Fruit fly (Drosophila melanogaster) whole organism, embryonic: ENCODE results near the gene UQCR-14L.

ENCODE experiments used
- B-H2 ChIP-seq: fragments of 200-800 bp; sonication (Bioruptor generic); optimal IDR thresholded peaks from 2 replicates; lab custom pipeline; 2018; ENCODE audit warnings: missing biosample characterization, mild to moderate bottlenecking, missing genetic modification characterization
- Bteb2 ChIP-seq: fragments of 200-800 bp; sonication (Bioruptor generic); optimal IDR thresholded peaks from 2 replicates; lab custom pipeline; 2016; ENCODE audit warnings: missing biosample characterization, missing genetic modification characterization
- C15 ChIP-seq: fragments of 200-800 bp; sonication (Bioruptor generic); IDR thresholded peaks from 3 replicates; pipeline ENCODE4 v1.3.6; 2022; ENCODE audit warnings: missing biosample characterization, missing genetic modification characterization
- CG10147 ChIP-seq: fragments of 200-800 bp; sonication (Bioruptor generic); optimal IDR thresholded peaks from 2 replicates; lab custom pipeline; 2019; ENCODE audit warnings: missing biosample characterization, mild to moderate bottlenecking, missing genetic modification characterization, moderate library complexity
- CG11723 ChIP-seq: fragments of 200-800 bp; sonication (Bioruptor generic); optimal IDR thresholded peaks from 2 replicates; lab custom pipeline; 2017; ENCODE audit warnings: missing biosample characterization, mild to moderate bottlenecking, missing genetic modification characterization
- CG13123 ChIP-seq: fragments of 200-800 bp; sonication (Bioruptor generic); optimal IDR thresholded peaks from 2 replicates; lab custom pipeline; 2016; ENCODE audit warnings: missing biosample characterization, missing genetic modification characterization
- CG13296 ChIP-seq: fragments of 200-800 bp; sonication (Bioruptor generic); optimal IDR thresholded peaks from 3 replicates; lab custom pipeline; 2018; ENCODE audit warnings: missing biosample characterization, mild to moderate bottlenecking, missing genetic modification characterization
- CG13894 ChIP-seq: fragments of 200-800 bp; sonication (Bioruptor generic); optimal IDR thresholded peaks from 3 replicates; lab custom pipeline; 2018; ENCODE audit warnings: missing biosample characterization, mild to moderate bottlenecking, missing genetic modification characterization, moderate library complexity
- CG17328 ChIP-seq: fragments of 200-800 bp; sonication (Bioruptor generic); IDR thresholded peaks from 2 replicates; pipeline ENCODE4 v1.3.6; 2022; ENCODE audit warnings: missing biosample characterization, missing genetic modification characterization
- CG18599 ChIP-seq: fragments of 200-800 bp; sonication (Bioruptor generic); optimal IDR thresholded peaks from 3 replicates; lab custom pipeline; 2017; ENCODE audit warnings: missing biosample characterization, missing genetic modification characterization, mild to moderate bottlenecking, moderate library complexity, missing genetic modification reagents
- CG30431 ChIP-seq: fragments of 200-800 bp; sonication (Bioruptor generic); optimal IDR thresholded peaks from 2 replicates; lab custom pipeline; 2017; ENCODE audit warnings: missing biosample characterization, missing genetic modification characterization
- CG34376 ChIP-seq: fragments of 200-800 bp; sonication (Bioruptor generic); optimal IDR thresholded peaks from 2 replicates; lab custom pipeline; 2018; ENCODE audit warnings: missing biosample characterization, mild to moderate bottlenecking, missing genetic modification characterization
- CG3838 ChIP-seq: fragments of 200-800 bp; sonication (Bioruptor generic); optimal IDR thresholded peaks from 3 replicates; lab custom pipeline; 2016; ENCODE audit warnings: missing biosample characterization, missing genetic modification characterization
- CG4282 ChIP-seq: fragments of 200-800 bp; sonication (Bioruptor generic); optimal IDR thresholded peaks from 2 replicates; lab custom pipeline; 2016; ENCODE audit warnings: missing biosample characterization, missing genetic modification characterization
- CG6854 ChIP-seq: fragments of 200-800 bp; sonication (Bioruptor generic); optimal IDR thresholded peaks from 3 replicates; lab custom pipeline; 2017; ENCODE audit warnings: missing biosample characterization, mild to moderate bottlenecking, missing genetic modification characterization
- CG8089 ChIP-seq: fragments of 200-800 bp; sonication (Bioruptor generic); optimal IDR thresholded peaks from 3 replicates; lab custom pipeline; 2016; ENCODE audit warnings: missing biosample characterization, missing genetic modification characterization
- CG8388 ChIP-seq: fragments of 200-800 bp; sonication (Bioruptor generic); optimal IDR thresholded peaks from 2 replicates; lab custom pipeline; 2019; ENCODE audit warnings: missing biosample characterization, mild to moderate bottlenecking, missing genetic modification characterization, moderate library complexity
- Dbx ChIP-seq: fragments of 200-800 bp; sonication (Bioruptor generic); IDR thresholded peaks from 3 replicates; pipeline ENCODE4 v1.3.6; 2022; ENCODE audit warnings: missing biosample characterization, missing genetic modification characterization
- ERR ChIP-seq: fragments of 200-800 bp; sonication (Bioruptor generic); optimal IDR thresholded peaks from 2 replicates; lab custom pipeline; 2016; ENCODE audit warnings: missing biosample characterization, missing genetic modification characterization
- Fer3 ChIP-seq: fragments of 200-800 bp; sonication (Bioruptor generic); optimal IDR thresholded peaks from 2 replicates; lab custom pipeline; 2018; ENCODE audit warnings: missing biosample characterization, mild to moderate bottlenecking, missing genetic modification characterization, moderate library complexity
- Hr51 ChIP-seq, 2 experiments: fragments of 200-800 bp; sonication (Bioruptor generic); optimal IDR thresholded peaks; 2 replicates in 1 of 2; 3 replicates in 1 of 2; lab custom pipeline; 2016 to 2018; ENCODE audit warnings: missing biosample characterization in 2 of 2, missing genetic modification characterization in 2 of 2, mild to moderate bottlenecking in 1 of 2, moderate library complexity in 1 of 2
- Hr78 ChIP-seq, 2 experiments: fragments of 200-800 bp in 1 of 2; fragments of >200 bp in 1 of 2; sonication (Bioruptor generic) in 1 of 2; optimal IDR thresholded peaks; 2 replicates each; lab custom pipeline; 2017 to 2019; ENCODE audit warnings: missing biosample characterization in 2 of 2, missing genetic modification characterization in 2 of 2, mild to moderate bottlenecking in 1 of 2, moderate library complexity in 1 of 2
- Oli ChIP-seq: fragments of 200-800 bp; sonication (Bioruptor generic); optimal IDR thresholded peaks from 2 replicates; lab custom pipeline; 2018; ENCODE audit warnings: missing biosample characterization, mild to moderate bottlenecking, missing genetic modification characterization, moderate library complexity
- Ravus ChIP-seq: fragments of 200-800 bp; sonication (Bioruptor generic); IDR thresholded peaks from 2 replicates; pipeline ENCODE4 v1.3.6; 2022; ENCODE audit warnings: missing biosample characterization, missing genetic modification characterization
- Sox100B ChIP-seq: fragments of 200-800 bp; sonication (Bioruptor generic); optimal IDR thresholded peaks from 3 replicates; lab custom pipeline; 2018; ENCODE audit warnings: missing biosample characterization, mild to moderate bottlenecking, missing genetic modification characterization
- Spps ChIP-seq: fragments of 200-800 bp; sonication (Bioruptor generic); optimal IDR thresholded peaks from 2 replicates; lab custom pipeline; 2018; ENCODE audit warnings: missing biosample characterization, mild to moderate bottlenecking, missing genetic modification characterization
- ac ChIP-seq: fragments of 200-800 bp; sonication (Bioruptor generic); optimal IDR thresholded peaks from 3 replicates; lab custom pipeline; 2017; ENCODE audit warnings: missing biosample characterization, mild to moderate bottlenecking, missing genetic modification characterization
- az2 ChIP-seq: fragments of 200-800 bp; sonication (Bioruptor generic); optimal IDR thresholded peaks from 3 replicates; lab custom pipeline; 2016; ENCODE audit warnings: missing biosample characterization, missing genetic modification characterization
- bab2 ChIP-seq: fragments of 200-800 bp; sonication (Bioruptor generic); optimal IDR thresholded peaks from 2 replicates; lab custom pipeline; 2016; ENCODE audit warnings: missing biosample characterization, missing genetic modification characterization
- bcd ChIP-seq: fragments of 200-800 bp; sonication (Bioruptor generic); optimal IDR thresholded peaks from 2 replicates; lab custom pipeline; 2017; ENCODE audit warnings: missing biosample characterization, mild to moderate bottlenecking, missing genetic modification characterization
- corto ChIP-seq: fragments of 200-800 bp; sonication (Bioruptor generic); optimal IDR thresholded peaks from 2 replicates; lab custom pipeline; 2016; ENCODE audit warnings: missing biosample characterization, mild to moderate bottlenecking, missing genetic modification characterization, moderate library complexity
- crp ChIP-seq, 2 experiments: fragments of 200-800 bp; sonication (Bioruptor generic); optimal IDR thresholded peaks; 2 replicates in 1 of 2; 3 replicates in 1 of 2; lab custom pipeline; 2017; ENCODE audit warnings: missing biosample characterization in 2 of 2, missing genetic modification characterization in 2 of 2, mild to moderate bottlenecking in 1 of 2, moderate library complexity in 1 of 2
- fd3F ChIP-seq: fragments of 200-800 bp; sonication (Bioruptor generic); optimal IDR thresholded peaks from 2 replicates; lab custom pipeline; 2018; ENCODE audit warnings: missing biosample characterization, mild to moderate bottlenecking, missing genetic modification characterization, moderate library complexity
- fru ChIP-seq: fragments of >200 bp; optimal IDR thresholded peaks from 2 replicates; lab custom pipeline; 2017
- gcm ChIP-seq: fragments of 200-800 bp; sonication (Bioruptor generic); optimal IDR thresholded peaks from 2 replicates; lab custom pipeline; 2019; ENCODE audit warnings: missing biosample characterization, mild to moderate bottlenecking, missing genetic modification characterization, moderate library complexity
- gem ChIP-seq: fragments of 200-800 bp; sonication (Bioruptor generic); optimal IDR thresholded peaks from 2 replicates; lab custom pipeline; 2019; ENCODE audit warnings: missing biosample characterization, mild to moderate bottlenecking, missing genetic modification characterization, moderate library complexity
- gro ChIP-seq: fragments of 200-800 bp; sonication (Bioruptor generic); optimal IDR thresholded peaks from 2 replicates; lab custom pipeline; 2016; ENCODE audit warnings: missing biosample characterization, missing genetic modification characterization
- hbn ChIP-seq: fragments of 200-800 bp; sonication (Bioruptor generic); IDR thresholded peaks from 2 replicates; pipeline ENCODE4 v1.3.6; 2022; ENCODE audit warnings: missing biosample characterization, missing genetic modification characterization; ENCODE audit not compliant: partially characterized antibody
- hth ChIP-seq: fragments of >200 bp; optimal IDR thresholded peaks from 2 replicates; lab custom pipeline; 2017; ENCODE audit warnings: inconsistent platforms
- jigr1 ChIP-seq: fragments of 200-800 bp; sonication (Bioruptor generic); IDR thresholded peaks from 3 replicates; pipeline ENCODE4 v1.3.6; 2022; ENCODE audit warnings: missing biosample characterization, missing genetic modification characterization
- ken ChIP-seq: fragments of 200-800 bp; sonication (Bioruptor generic); IDR thresholded peaks from 3 replicates; pipeline ENCODE4 v1.3.6; 2022; ENCODE audit warnings: missing biosample characterization, missing genetic modification characterization
- klu ChIP-seq: fragments of 200-800 bp; sonication (Bioruptor generic); IDR thresholded peaks from 2 replicates; pipeline ENCODE4 v1.3.6; 2022; ENCODE audit warnings: missing biosample characterization, missing genetic modification characterization
- kni ChIP-seq: fragments of 200-800 bp; sonication (Bioruptor generic); optimal IDR thresholded peaks from 3 replicates; lab custom pipeline; 2017; ENCODE audit warnings: mild to moderate bottlenecking, missing biosample characterization, missing genetic modification reagents, missing genetic modification characterization
- nom ChIP-seq: fragments of 200-800 bp; sonication (Bioruptor generic); optimal IDR thresholded peaks from 2 replicates; lab custom pipeline; 2017; ENCODE audit warnings: missing biosample characterization, missing genetic modification characterization, mild to moderate bottlenecking, moderate library complexity, missing genetic modification reagents
- odd ChIP-seq: fragments of 200-800 bp; sonication (Bioruptor generic); optimal IDR thresholded peaks from 2 replicates; lab custom pipeline; 2017; ENCODE audit warnings: missing biosample characterization, mild to moderate bottlenecking, missing genetic modification characterization
- pb ChIP-seq: fragments of 200-800 bp; sonication (Bioruptor generic); optimal IDR thresholded peaks from 3 replicates; lab custom pipeline; 2016; ENCODE audit warnings: missing biosample characterization, missing genetic modification characterization
- prd ChIP-seq, 3 experiments: fragments of >200 bp in 2 of 3; fragments of 200-800 bp in 1 of 3; sonication (Bioruptor generic) in 1 of 3; optimal IDR thresholded peaks in 2 of 3; IDR thresholded peaks in 1 of 3; 2 replicates in 2 of 3; 3 replicates in 1 of 3; pipeline versions ENCODE4 v1.3.6 to Lab custom; 2017 to 2022; ENCODE audit warnings: missing biosample characterization in 1 of 3, missing genetic modification characterization in 1 of 3
- stc ChIP-seq: fragments of 200-800 bp; sonication (Bioruptor generic); IDR thresholded peaks from 2 replicates; pipeline ENCODE4 v1.3.6; 2022; ENCODE audit warnings: missing biosample characterization, missing genetic modification characterization
- tio ChIP-seq: fragments of 200-800 bp; sonication (Bioruptor generic); optimal IDR thresholded peaks from 2 replicates; lab custom pipeline; 2017; ENCODE audit warnings: missing biosample characterization, missing genetic modification characterization, inconsistent platforms
- tup ChIP-seq: fragments of 200-800 bp; sonication (Bioruptor generic); optimal IDR thresholded peaks from 2 replicates; lab custom pipeline; 2016; ENCODE audit warnings: missing biosample characterization, mild to moderate bottlenecking, missing genetic modification characterization, moderate library complexity

The UQCR-14L gene

dm6 chr3R:28297513-28297912 is 3.7 kb downstream of the UQCR-14L start (continued):
- no peak for TF ChIP-seq Bteb2 (GFP tag; lab: Kevin White, UChicago)
- no peak for TF ChIP-seq fru
- TF ChIP-seq kni (GFP tag; lab: Kevin White, UChicago): no peak
- TF ChIP-seq CG13296 (GFP tag; lab: Kevin White, UChicago): no peak
- no peak for TF ChIP-seq ac (GFP tag; lab: Kevin White, UChicago)
- peak; percentile 74 for TF ChIP-seq CG18599
- TF ChIP-seq tio (GFP tag; lab: Kevin White, UChicago): no peak
- TF ChIP-seq CG3838 (GFP tag; lab: Kevin White, UChicago): no peak
- TF ChIP-seq Ravus (GFP tag; lab: Robert Waterston, UW): no peak
- no peak for TF ChIP-seq stc (GFP tag; lab: Robert Waterston, UW)
- TF ChIP-seq gro: no peak
- TF ChIP-seq ERR (GFP tag; lab: Kevin White, UChicago): no peak
- TF ChIP-seq fd3F (GFP tag; lab: Kevin White, UChicago): no peak
- no peak for TF ChIP-seq pb (GFP tag; lab: Kevin White, UChicago)
- TF ChIP-seq CG4282 (GFP tag; lab: Kevin White, UChicago): no peak
- TF ChIP-seq klu (GFP tag; lab: Robert Waterston, UW): no peak
- TF ChIP-seq jigr1: no peak
- TF ChIP-seq CG34376 (GFP tag; lab: Kevin White, UChicago): no peak
- peak; percentile 32; the same call in 1 of the 3 replicates for TF ChIP-seq Dbx (GFP tag; lab: Robert Waterston, UW)
- TF ChIP-seq hbn (GFP tag; lab: Robert Waterston, UW): no peak
- TF ChIP-seq CG10147 (GFP tag; lab: Kevin White, UChicago): no peak
- no peak for TF ChIP-seq Hr78 (GFP tag; optimal IDR thresholded peaks at IDR 0.05; lab: Kevin White, UChicago)
- no peak for TF ChIP-seq prd (optimal IDR thresholded peaks at IDR 0.05; lab: Kevin White, UChicago)
- TF ChIP-seq prd (GFP tag; IDR thresholded peaks at IDR 0.05; lab: Robert Waterston, UW): 0 out of 3 replicates have a peak, but pooled peaks have one; percentile 21
- TF ChIP-seq CG6854 (GFP tag; lab: Kevin White, UChicago): no peak
- no peak for TF ChIP-seq crp (GFP tag; optimal IDR thresholded peaks at IDR 0.05; lab: Kevin White, UChicago)
- TF ChIP-seq CG8089: no peak
- no peak for TF ChIP-seq ken (GFP tag; lab: Robert Waterston, UW)
- no peak for TF ChIP-seq Spps
- TF ChIP-seq Oli (tag; lab: Kevin White, UChicago): peak; percentile 26
- no peak for TF ChIP-seq bab2
- no peak for TF ChIP-seq Sox100B (GFP tag; lab: Kevin White, UChicago)
- no peak for TF ChIP-seq tup (GFP tag; lab: Kevin White, UChicago)
- TF ChIP-seq hth (lab: Kevin White, UChicago): no peak
- TF ChIP-seq nom (GFP tag; lab: Kevin White, UChicago): no peak
- TF ChIP-seq corto (GFP tag; lab: Kevin White, UChicago): no peak
- no peak for TF ChIP-seq CG11723
- TF ChIP-seq az2 (GFP tag; lab: Kevin White, UChicago): no peak
- TF ChIP-seq Fer3: peak; percentile 15
- no peak for TF ChIP-seq B-H2 (GFP tag; lab: Kevin White, UChicago)
- TF ChIP-seq Hr51 (GFP tag; optimal IDR thresholded peaks at IDR 0.05; lab: Kevin White, UChicago): peak in 1 of 2 experiments; percentile 37
- TF ChIP-seq CG8388: no peak
- no peak for TF ChIP-seq CG13894 (tag; lab: Kevin White, UChicago)
- TF ChIP-seq CG17328 (GFP tag; lab: Robert Waterston, UW): peak; percentile 11; the same call in 1 of the 2 replicates
- no peak for TF ChIP-seq odd (GFP tag; lab: Kevin White, UChicago)
- peak; percentile 6 for TF ChIP-seq bcd (GFP tag; lab: Kevin White, UChicago)
- no peak for TF ChIP-seq C15 (GFP tag; lab: Robert Waterston, UW)
- TF ChIP-seq gcm (GFP tag; lab: Kevin White, UChicago): no peak
- TF ChIP-seq CG30431 (GFP tag; lab: Kevin White, UChicago): no peak
- TF ChIP-seq CG13123 (GFP tag; lab: Kevin White, UChicago): no peak
- peak; percentile 33 for TF ChIP-seq gem
